Worm (Caenorhabditis elegans) whole organism, early embryonic: ENCODE results near the gene F43C11.16.

ENCODE experiments used
- aly-1 ChIP-seq: sonication (generic microtip); optimal IDR thresholded peaks from 2 replicates; lab custom pipeline; 2016; ENCODE audit warnings: missing genetic modification characterization, missing compliant biosample characterization
- ama-1 ChIP-seq: fragments of 150-350 bp; optimal IDR thresholded peaks from 2 replicates; lab custom pipeline; 2014
- ceh-13 ChIP-seq: fragments of 200-800 bp; sonication (Bioruptor generic); optimal IDR thresholded peaks from 2 replicates; lab custom pipeline; 2018; ENCODE audit warnings: mild to moderate bottlenecking, missing genetic modification characterization, missing compliant biosample characterization
- ceh-36 ChIP-seq: sonication (generic microtip); optimal IDR thresholded peaks from 2 replicates; lab custom pipeline; 2016; ENCODE audit warnings: missing genetic modification characterization, inconsistent platforms, missing compliant biosample characterization
- ets-7 ChIP-seq: sonication (generic microtip); optimal IDR thresholded peaks from 2 replicates; lab custom pipeline; 2016; ENCODE audit warnings: missing genotype, missing genetic modification characterization, missing compliant biosample characterization
- flt-1 ChIP-seq: fragments of 200-800 bp; sonication (Bioruptor generic); IDR thresholded peaks from 2 replicates; pipeline ENCODE4 v1.3.6; 2022; ENCODE audit warnings: missing genetic modification characterization, missing compliant biosample characterization
- hmbx-1 ChIP-seq: sonication (generic microtip); optimal IDR thresholded peaks from 2 replicates; lab custom pipeline; 2016; ENCODE audit warnings: mild to moderate bottlenecking, missing genetic modification characterization, missing compliant biosample characterization
- hmg-4 ChIP-seq: fragments of 200-800 bp; sonication (Bioruptor generic); optimal IDR thresholded peaks from 2 replicates; lab custom pipeline; 2018; ENCODE audit warnings: mild to moderate bottlenecking, missing genetic modification characterization, missing compliant biosample characterization
- hnd-1 ChIP-seq: sonication (generic microtip); optimal IDR thresholded peaks from 2 replicates; lab custom pipeline; 2016; ENCODE audit warnings: missing genetic modification characterization, missing compliant biosample characterization
- pes-1 ChIP-seq: fragments of 200-800 bp; sonication (Bioruptor generic); IDR thresholded peaks from 2 replicates; pipeline ENCODE4 v1.3.6; 2022; ENCODE audit warnings: missing genetic modification reagents, missing genetic modification characterization, missing compliant biosample characterization
- scrt-1 ChIP-seq: fragments of 200-800 bp; sonication (Bioruptor generic); IDR thresholded peaks from 2 replicates; pipeline ENCODE4 v1.3.6; 2022; ENCODE audit warnings: missing genetic modification characterization, missing compliant biosample characterization
- sea-1 ChIP-seq: fragments of 200-800 bp; sonication (Bioruptor generic); conservative IDR thresholded peaks from 2 replicates; pipeline ENCODE4 v1.3.6; 2022; ENCODE audit warnings: missing genetic modification characterization, missing compliant biosample characterization
- tbx-37 ChIP-seq: fragments of 200-800 bp; sonication (Bioruptor generic); conservative IDR thresholded peaks from 2 replicates; pipeline ENCODE4 v1.3.6; 2022; ENCODE audit warnings: missing genetic modification reagents, missing genetic modification characterization, missing compliant biosample characterization

DNA sequence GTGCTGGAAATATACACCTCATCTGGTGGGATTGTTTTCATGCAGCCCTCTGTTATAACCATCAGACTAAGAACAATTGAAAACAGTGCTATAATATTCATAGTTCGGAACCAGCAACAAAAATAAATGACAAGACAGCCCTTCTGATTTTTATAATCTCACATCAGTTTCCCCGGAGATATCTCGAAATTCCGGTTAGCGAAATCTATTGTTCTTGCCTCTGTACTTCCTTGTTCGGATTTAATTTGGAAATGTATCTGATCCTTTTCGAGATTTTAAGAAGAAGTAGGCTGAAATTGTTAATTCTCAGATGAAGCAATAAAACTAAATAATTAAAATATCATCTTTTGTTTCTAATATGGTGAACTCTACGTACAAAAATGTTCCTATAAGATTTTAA is 3.8 kb upstream of the F43C11.16 start, which contains the start of gene F43C11.11:
- TF ChIP-seq ets-7 (tag; lab: Kevin White, UChicago) (no peak), ama-1 (lab: Kevin White, UChicago) (no peak), hnd-1 (no peak), pes-1 (GFP tag; lab: Robert Waterston, UW) (no peak), sea-1 (GFP tag; lab: Robert Waterston, UW) (no peak), tbx-37 (no peak), flt-1 (no peak), scrt-1 (GFP tag; lab: Robert Waterston, UW) (no peak), ceh-13 (no peak), hmg-4 (no peak), aly-1 (no peak), hmbx-1 (tag; lab: Kevin White, UChicago) (no peak), ceh-36 (tag; lab: Kevin White, UChicago) (no peak)
